Worm (Caenorhabditis elegans): ENCODE measurements around the gene ZK673.1.
"Not testable (repeated sequence)": the region's sequence is repeated elsewhere in the genome, so short reads cannot be mapped to it uniquely, and the experiment has no call there.

ZK673.1 gene

ce11 chrII:10442846-10443245 is at the start of gene ZK673.1:
TSS of gene ZK673.1 (plus strand) at chrII:10443146.
- TF ChIP-seq dao-5, him-1, W03F9.2 (tag; optimal IDR thresholded peaks at IDR 0.05): not testable (repeated sequence)

- TF ChIP-seq W03F9.2 (tag; optimal IDR thresholded peaks at IDR 0.05): no peak
- TF ChIP-seq him-1 (tag; optimal IDR thresholded peaks at IDR 0.05): no peak
- no peak for TF ChIP-seq dao-5 (tag; optimal IDR thresholded peaks at IDR 0.05)
These were observed 49.4 kb upstream of the ZK673.1 start, which contains the start of gene gpd-1 for ce11 chrII:10393282-10394179. TSS of gene gpd-1 (plus strand) at chrII:10394129.

DNA sequence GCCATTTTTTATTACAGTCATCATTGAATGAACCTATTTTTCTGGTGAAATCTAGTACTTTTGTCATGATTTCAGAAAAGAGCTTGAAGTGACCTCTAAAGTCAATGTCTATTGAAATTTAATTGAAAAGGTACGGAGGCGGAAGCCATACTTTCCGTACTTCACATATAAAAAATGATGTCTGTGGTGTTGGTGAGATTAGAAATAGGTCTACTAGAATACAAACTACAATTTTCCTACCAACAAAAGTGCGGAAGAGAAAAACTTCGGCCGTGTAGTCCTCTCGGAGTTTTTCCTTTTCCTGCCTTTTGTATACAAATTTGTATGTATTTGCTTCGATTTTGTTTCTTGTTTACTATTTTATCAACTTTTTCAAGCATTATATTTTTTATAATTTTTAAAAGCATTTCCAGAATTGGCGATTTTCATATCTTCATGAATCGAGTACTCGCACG is 47.6 kb upstream of the ZK673.1 start, which contains the start of gene T09F3.4:
Gene T09F3.4 (plus strand): TSS at position 405 of the 455 bp plus-strand sequence.
- TF ChIP-seq W03F9.2 (tag; optimal IDR thresholded peaks at IDR 0.05): peak; percentile 67
- peak; percentile 15 for TF ChIP-seq dao-5 (tag; optimal IDR thresholded peaks at IDR 0.05)
- TF ChIP-seq him-1 (tag; optimal IDR thresholded peaks at IDR 0.05): no peak

- TF ChIP-seq dao-5 (tag; optimal IDR thresholded peaks at IDR 0.05): no peak
These were observed 46.4 kb upstream of the ZK673.1 start, which contains the start of gene T09F3.5 for ce11 chrII:10396578-10396977. TSS of gene T09F3.5 (plus strand) at chrII:10396878.

- TF ChIP-seq W03F9.2 (tag; optimal IDR thresholded peaks at IDR 0.05): no peak
- TF ChIP-seq him-1 (tag; optimal IDR thresholded peaks at IDR 0.05): no peak
- TF ChIP-seq dao-5 (tag; optimal IDR thresholded peaks at IDR 0.05): no peak
These were observed 40.0 kb upstream of the ZK673.1 start for ce11 chrII:10402991-10403390.

ce11 chrII:10410989-10411388 is 32.0 kb upstream of the ZK673.1 start, which contains the start of gene E04D5.5:
TSS of gene E04D5.5 (plus strand) at chrII:10411289.
- no peak for TF ChIP-seq him-1 (tag; optimal IDR thresholded peaks at IDR 0.05)
- no peak for TF ChIP-seq W03F9.2 (tag; optimal IDR thresholded peaks at IDR 0.05)
- no peak for TF ChIP-seq dao-5 (tag; optimal IDR thresholded peaks at IDR 0.05)

- TF ChIP-seq him-1 (tag; optimal IDR thresholded peaks at IDR 0.05): no peak
- no peak for TF ChIP-seq dao-5 (tag; optimal IDR thresholded peaks at IDR 0.05)
- peak; percentile 15 for TF ChIP-seq W03F9.2 (tag; optimal IDR thresholded peaks at IDR 0.05)
These were observed 26.5 kb upstream of the ZK673.1 start, which contains the start of gene eif-2A for ce11 chrII:10416332-10416863. TSS of gene eif-2A (plus strand) at chrII:10416800.

- TF ChIP-seq W03F9.2 (tag; optimal IDR thresholded peaks at IDR 0.05) (no peak), dao-5 (tag; optimal IDR thresholded peaks at IDR 0.05) (no peak), him-1 (tag; optimal IDR thresholded peaks at IDR 0.05) (no peak)
These were observed 21.0 kb upstream of the ZK673.1 start, which contains the start of gene frpr-21 for ce11 chrII:10421941-10422340. TSS of gene frpr-21 (minus strand) at chrII:10422041.

ce11 chrII:10435836-10436235 is 7.1 kb upstream of the ZK673.1 start, which contains the start of gene cut-4:
TSS of gene cut-4 (plus strand) at chrII:10436136.
- TF ChIP-seq dao-5 (tag; optimal IDR thresholded peaks at IDR 0.05) (no peak), him-1 (tag; optimal IDR thresholded peaks at IDR 0.05) (no peak), W03F9.2 (tag; optimal IDR thresholded peaks at IDR 0.05) (no peak)

DNA sequence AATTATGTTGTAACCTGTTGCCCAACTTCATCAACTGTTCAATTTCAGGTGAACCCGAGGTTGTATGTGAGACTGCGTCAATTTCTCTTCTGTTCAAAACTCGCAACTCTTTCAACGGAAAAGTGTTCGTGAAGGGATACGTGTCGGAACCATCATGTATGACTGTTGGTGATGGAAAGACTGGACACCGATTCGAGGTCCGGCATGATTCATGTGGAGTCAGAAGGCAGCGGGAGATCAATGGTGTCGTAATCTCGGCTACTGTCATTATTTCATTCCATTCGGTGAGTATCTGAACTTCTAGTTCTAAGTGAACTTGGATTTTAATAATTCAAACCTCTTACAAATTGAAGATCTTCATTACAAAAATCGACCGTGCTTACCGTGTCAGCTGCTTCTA is 5.1 kb upstream of the ZK673.1 start:
- TF ChIP-seq dao-5 (tag; optimal IDR thresholded peaks at IDR 0.05) (no peak), W03F9.2 (tag; optimal IDR thresholded peaks at IDR 0.05) (no peak), him-1 (tag; optimal IDR thresholded peaks at IDR 0.05) (no peak)

DNA sequence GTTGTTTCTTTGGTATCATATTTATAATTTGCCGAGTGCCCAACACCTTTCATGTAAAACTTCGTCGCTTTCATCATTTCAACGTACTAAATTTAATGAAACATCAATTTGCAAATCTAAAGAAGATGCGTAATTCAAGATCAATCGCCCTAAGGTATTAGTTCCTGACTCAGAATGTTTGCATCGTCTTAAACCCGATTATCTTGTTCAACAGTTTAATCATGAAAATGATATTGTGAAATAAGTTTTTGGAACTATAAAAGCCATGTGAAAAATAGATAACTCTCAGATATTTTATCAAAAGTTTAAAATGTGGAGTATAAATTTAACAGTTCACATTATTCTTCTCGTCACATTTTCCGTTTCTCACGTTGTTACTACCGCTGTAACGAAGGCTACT is 3.0 kb upstream of the ZK673.1 start, which contains the start of gene E04D5.4:
Gene E04D5.4 (plus strand): TSS at position 301 of the 400 bp plus-strand sequence.
- no peak for TF ChIP-seq W03F9.2 (tag; optimal IDR thresholded peaks at IDR 0.05)
- no peak for TF ChIP-seq dao-5 (tag; optimal IDR thresholded peaks at IDR 0.05)
- no peak for TF ChIP-seq him-1 (tag; optimal IDR thresholded peaks at IDR 0.05)

DNA sequence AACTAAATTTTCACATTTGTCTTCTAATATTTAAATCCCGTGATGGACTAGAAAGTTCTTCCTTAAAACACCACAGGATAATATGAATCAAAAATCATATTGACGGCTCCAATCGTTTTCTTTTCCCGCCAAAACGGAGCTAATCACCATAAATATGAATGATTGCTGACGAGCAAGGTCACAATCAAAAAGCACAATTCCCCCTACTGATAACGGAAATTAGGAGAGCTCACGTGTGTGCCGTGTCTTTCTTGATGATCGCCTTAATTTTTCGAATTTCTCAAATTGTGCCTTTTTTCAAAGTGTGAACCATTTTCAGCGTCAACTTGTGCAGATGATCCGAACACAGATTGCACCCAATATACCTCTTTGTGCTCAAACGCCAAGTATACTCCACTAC is 952 bp downstream of the ZK673.1 start:
- TF ChIP-seq W03F9.2 (tag; optimal IDR thresholded peaks at IDR 0.05) (no peak), him-1 (tag; optimal IDR thresholded peaks at IDR 0.05) (no peak)

DNA sequence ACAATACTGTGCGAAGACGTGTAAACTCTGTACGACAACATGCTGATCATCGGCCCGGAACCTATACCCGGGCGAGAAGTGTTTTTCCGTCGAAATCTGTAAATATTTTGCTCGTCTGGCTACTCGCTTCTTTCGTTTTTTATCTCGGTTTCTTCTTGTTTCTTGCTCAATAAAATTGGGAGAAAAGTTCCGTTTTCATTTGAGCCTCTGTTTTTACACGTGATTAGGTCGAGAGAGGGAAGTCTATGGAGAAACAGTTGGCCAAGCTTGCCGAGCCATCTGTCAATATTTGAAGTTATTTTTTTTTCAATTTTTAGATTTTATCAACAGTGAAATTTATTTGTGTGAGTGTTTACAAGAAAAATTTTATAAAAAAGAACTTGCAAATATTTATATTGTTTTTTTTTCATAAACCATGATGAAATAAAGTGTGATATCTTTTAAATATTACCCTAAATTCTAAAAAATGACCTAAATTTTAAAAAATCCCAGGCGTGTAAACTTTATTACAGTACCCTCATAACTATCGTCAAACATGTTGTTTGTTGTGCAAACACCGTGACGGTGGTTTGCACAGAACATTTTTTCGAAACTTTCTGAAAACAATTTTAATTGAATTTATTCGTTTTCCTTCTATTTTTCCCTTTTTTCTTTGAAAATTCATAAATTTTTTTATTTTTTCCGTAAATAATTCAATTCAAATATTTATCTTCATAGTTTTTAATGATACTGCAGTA is 2.2 kb downstream of the ZK673.1 start:
- no peak for TF ChIP-seq dao-5 (tag; optimal IDR thresholded peaks at IDR 0.05)
- TF ChIP-seq him-1 (tag; optimal IDR thresholded peaks at IDR 0.05): no peak
- TF ChIP-seq W03F9.2 (tag; optimal IDR thresholded peaks at IDR 0.05): no peak

Data from whole organism, L4/young adult.